Worm (Caenorhabditis elegans) whole organism, L4 larva: ENCODE results near the gene D1086.12.
"Not testable (repeated sequence)": the region's sequence is repeated elsewhere in the genome, so short reads cannot be mapped to it uniquely, and the experiment has no call there.

ENCODE experiments used
- D1046.2 ChIP-seq: fragments of 200-800 bp; sonication (Bioruptor generic); IDR thresholded peaks from 2 replicates; pipeline ENCODE4 v1.3.6; 2022; ENCODE audit warnings: missing genetic modification characterization, missing compliant biosample characterization
- F37D6.2 ChIP-seq: sonication (generic microtip); optimal IDR thresholded peaks from 2 replicates; lab custom pipeline; 2016; ENCODE audit warnings: mild to moderate bottlenecking, missing genetic modification characterization, missing compliant biosample characterization
- F44E2.7 ChIP-seq: fragments of 200-800 bp; sonication (Bioruptor generic); IDR thresholded peaks from 2 replicates; pipeline ENCODE4 v2.1.2; 2022; ENCODE audit warnings: missing genetic modification characterization, missing compliant biosample characterization
- Y105C5A.15 ChIP-seq: fragments of 200-800 bp; sonication (Bioruptor generic); IDR thresholded peaks from 2 replicates; pipeline ENCODE4 v1.3.6; 2022; ENCODE audit warnings: missing genetic modification characterization, missing compliant biosample characterization
- ZK337.2 ChIP-seq: fragments of 200-800 bp; sonication (Bioruptor generic); IDR thresholded peaks from 2 replicates; pipeline ENCODE4 v1.3.6; 2022; ENCODE audit warnings: missing genetic modification reagents, missing genetic modification characterization, missing compliant biosample characterization
- ceh-32 ChIP-seq: sonication (generic microtip); optimal IDR thresholded peaks from 2 replicates; lab custom pipeline; 2016; ENCODE audit warnings: mild to moderate bottlenecking, missing genetic modification characterization, missing compliant biosample characterization; ENCODE audit not compliant: poor library complexity
- ceh-44 ChIP-seq: fragments of 200-800 bp; sonication (Bioruptor generic); IDR thresholded peaks from 2 replicates; pipeline ENCODE4 v1.3.6; 2022; ENCODE audit warnings: missing genetic modification reagents, missing genetic modification characterization, missing compliant biosample characterization
- ceh-82 ChIP-seq: sonication (generic microtip); optimal IDR thresholded peaks from 2 replicates; lab custom pipeline; 2017; ENCODE audit warnings: missing biosample characterization, missing genetic modification characterization
- cey-2 ChIP-seq: sonication (generic microtip); optimal IDR thresholded peaks from 3 replicates; lab custom pipeline; 2017; ENCODE audit warnings: missing genetic modification characterization, mild to moderate bottlenecking, missing compliant biosample characterization, antibody characterized with exemption, borderline replicate concordance; ENCODE audit not compliant: insufficient read depth
- daf-12 ChIP-seq: fragments of 150-350 bp; optimal IDR thresholded peaks from 2 replicates; lab custom pipeline; 2014; ENCODE audit warnings: missing biosample characterization, missing genetic modification reagents, missing genetic modification characterization
- dmd-9 ChIP-seq: fragments of 200-800 bp; sonication (Bioruptor generic); IDR thresholded peaks from 2 replicates; pipeline ENCODE4 v1.3.6; 2022; ENCODE audit warnings: missing genetic modification reagents, missing genetic modification characterization, missing compliant biosample characterization
- gei-8 ChIP-seq: fragments of 200-800 bp; sonication (Bioruptor generic); optimal IDR thresholded peaks from 2 replicates; lab custom pipeline; 2018; ENCODE audit warnings: mild to moderate bottlenecking, missing genetic modification characterization, missing compliant biosample characterization
- hlh-30 ChIP-seq: sonication (generic microtip); optimal IDR thresholded peaks from 2 replicates; lab custom pipeline; 2017; ENCODE audit warnings: antibody characterized with exemption, mild to moderate bottlenecking, missing genetic modification characterization, missing compliant biosample characterization; ENCODE audit not compliant: insufficient read depth
- hmg-1.1 ChIP-seq: fragments of 200-800 bp; sonication (Bioruptor generic); IDR thresholded peaks from 2 replicates; pipeline ENCODE4 v1.3.6; 2022; ENCODE audit warnings: missing genetic modification reagents, missing genetic modification characterization, missing compliant biosample characterization
- jun-1 ChIP-seq: fragments of 150-350 bp; optimal IDR thresholded peaks from 2 replicates; lab custom pipeline; 2014; ENCODE audit warnings: missing biosample characterization, missing genetic modification reagents, missing genetic modification characterization
- lin-1 ChIP-seq: fragments of 200-800 bp; sonication (Bioruptor generic); IDR thresholded peaks from 2 replicates; pipeline ENCODE4 v1.3.6; 2022; ENCODE audit warnings: missing genetic modification reagents, missing genetic modification characterization, missing compliant biosample characterization
- lin-13 ChIP-seq: fragments of 150-350 bp; optimal IDR thresholded peaks from 2 replicates; lab custom pipeline; 2014; ENCODE audit warnings: missing biosample characterization, missing genetic modification reagents, missing genetic modification characterization
- lin-15B ChIP-seq: fragments of 150-350 bp; sonication (generic microtip); optimal IDR thresholded peaks from 3 replicates; lab custom pipeline; 2014; ENCODE audit warnings: missing biosample characterization, missing genetic modification characterization
- lsy-2 ChIP-seq, 2 experiments: fragments of 150-350 bp in 1 of 2; sonication (generic microtip) in 1 of 2; optimal IDR thresholded peaks; 2 replicates each; lab custom pipeline; 2014 to 2017; ENCODE audit warnings: missing biosample characterization in 2 of 2, missing genetic modification characterization in 2 of 2
- madf-9 ChIP-seq: fragments of 200-800 bp; sonication (Bioruptor generic); conservative IDR thresholded peaks from 2 replicates; pipeline ENCODE4 v1.3.6; 2022; ENCODE audit warnings: missing genetic modification reagents, missing genetic modification characterization, missing compliant biosample characterization
- mdt-29 ChIP-seq: fragments of 200-800 bp; sonication (Bioruptor generic); IDR thresholded peaks from 2 replicates; pipeline ENCODE4 v1.3.6; 2022; ENCODE audit warnings: missing genetic modification reagents, missing genetic modification characterization, missing compliant biosample characterization
- mes-2 ChIP-seq: sonication (generic microtip); optimal IDR thresholded peaks from 2 replicates; lab custom pipeline; 2016; ENCODE audit warnings: missing genotype, mild to moderate bottlenecking, missing genetic modification characterization, missing compliant biosample characterization; ENCODE audit not compliant: poor library complexity, severe bottlenecking
- nhr-10 ChIP-seq: fragments of 150-350 bp; optimal IDR thresholded peaks from 2 replicates; lab custom pipeline; 2014; ENCODE audit warnings: missing biosample characterization, missing genetic modification characterization
- nhr-102 ChIP-seq: sonication (generic microtip); optimal IDR thresholded peaks from 2 replicates; lab custom pipeline; 2016; ENCODE audit warnings: mild to moderate bottlenecking, missing genetic modification characterization, moderate library complexity, missing compliant biosample characterization
- nhr-25 ChIP-seq: sonication (generic microtip); optimal IDR thresholded peaks from 2 replicates; lab custom pipeline; 2017; ENCODE audit warnings: missing genetic modification characterization, mild to moderate bottlenecking, missing compliant biosample characterization, antibody characterized with exemption, moderate library complexity, borderline replicate concordance; ENCODE audit not compliant: insufficient read depth
- nhr-6 ChIP-seq: fragments of 150-350 bp; optimal IDR thresholded peaks from 2 replicates; lab custom pipeline; 2014; ENCODE audit warnings: missing biosample characterization, missing genetic modification characterization
- pha-4 ChIP-seq, 2 experiments: fragments of 150-350 bp in 1 of 2; fragments of 200-800 bp in 1 of 2; sonication (Bioruptor generic) in 1 of 2; IDR thresholded peaks in 1 of 2; optimal IDR thresholded peaks in 1 of 2; 2 replicates each; pipeline versions ENCODE4 v1.3.6 to Lab custom; 2014 to 2022; ENCODE audit warnings: missing genetic modification characterization in 2 of 2, missing genetic modification reagents in 2 of 2, missing biosample characterization in 1 of 2, missing compliant biosample characterization in 1 of 2
- rbr-2 ChIP-seq: sonication (generic microtip); optimal IDR thresholded peaks from 2 replicates; lab custom pipeline; 2016; ENCODE audit warnings: missing genotype, missing genetic modification characterization, missing compliant biosample characterization
- saeg-2 ChIP-seq: fragments of 200-800 bp; sonication (Bioruptor generic); IDR thresholded peaks from 2 replicates; pipeline ENCODE4 v1.3.6; 2022; ENCODE audit warnings: missing genetic modification reagents, missing genetic modification characterization, missing compliant biosample characterization
- set-16 ChIP-seq: fragments of 200-800 bp; sonication (Bioruptor generic); IDR thresholded peaks from 2 replicates; pipeline ENCODE4 v1.3.6; 2022; ENCODE audit warnings: missing genetic modification reagents, missing genetic modification characterization, missing compliant biosample characterization
- skn-1 ChIP-seq: fragments of 150-350 bp; optimal IDR thresholded peaks from 2 replicates; lab custom pipeline; 2014; ENCODE audit warnings: missing biosample characterization, missing genetic modification characterization
- snpc-1.2 ChIP-seq: fragments of 200-800 bp; sonication (Bioruptor generic); IDR thresholded peaks from 2 replicates; pipeline ENCODE4 v1.3.6; 2022; ENCODE audit warnings: missing genetic modification reagents, missing genetic modification characterization, missing compliant biosample characterization
- spr-3 ChIP-seq: fragments of 200-800 bp; sonication (Bioruptor generic); optimal IDR thresholded peaks from 2 replicates; lab custom pipeline; 2018; ENCODE audit warnings: mild to moderate bottlenecking, missing genetic modification characterization, missing compliant biosample characterization
- tag-97 ChIP-seq: fragments of 200-800 bp; sonication (Bioruptor generic); IDR thresholded peaks from 2 replicates; pipeline ENCODE4 v1.3.6; 2022; ENCODE audit warnings: missing genetic modification characterization, missing compliant biosample characterization
- tra-1 ChIP-seq: fragments of 200-800 bp; sonication (Bioruptor generic); IDR thresholded peaks from 2 replicates; pipeline ENCODE4 v1.3.6; 2022; ENCODE audit warnings: missing genetic modification reagents, missing genetic modification characterization, missing compliant biosample characterization
- unc-130 ChIP-seq: sonication (generic microtip); optimal IDR thresholded peaks from 2 replicates; lab custom pipeline; 2016; ENCODE audit warnings: missing genetic modification reagents, missing genetic modification characterization, missing compliant biosample characterization
- unc-62 ChIP-seq, 3 experiments: fragments of 150-350 bp in 1 of 3; sonication (generic microtip); optimal IDR thresholded peaks in 2 of 3; peaks in 1 of 3; 1 replicate in 1 of 3; 2 replicates in 2 of 3; lab custom pipeline; 2014 to 2017; ENCODE audit warnings: missing biosample characterization in 3 of 3, missing genetic modification characterization in 3 of 3, missing genetic modification reagents in 3 of 3, missing genotype in 1 of 3
- zfp-3 ChIP-seq: fragments of 200-800 bp; sonication (Bioruptor generic); conservative IDR thresholded peaks from 2 replicates; pipeline ENCODE4 v1.3.6; 2022; ENCODE audit warnings: missing genetic modification reagents, missing genetic modification characterization, missing compliant biosample characterization
- zip-11 ChIP-seq: fragments of 200-800 bp; sonication (Bioruptor generic); IDR thresholded peaks from 2 replicates; pipeline ENCODE4 v1.3.6; 2022; ENCODE audit warnings: missing genetic modification characterization, missing compliant biosample characterization
- zip-2 ChIP-seq: fragments of 150-350 bp; optimal IDR thresholded peaks from 2 replicates; lab custom pipeline; 2014; ENCODE audit warnings: missing biosample characterization, missing genetic modification characterization

Gene D1086.12

DNA sequence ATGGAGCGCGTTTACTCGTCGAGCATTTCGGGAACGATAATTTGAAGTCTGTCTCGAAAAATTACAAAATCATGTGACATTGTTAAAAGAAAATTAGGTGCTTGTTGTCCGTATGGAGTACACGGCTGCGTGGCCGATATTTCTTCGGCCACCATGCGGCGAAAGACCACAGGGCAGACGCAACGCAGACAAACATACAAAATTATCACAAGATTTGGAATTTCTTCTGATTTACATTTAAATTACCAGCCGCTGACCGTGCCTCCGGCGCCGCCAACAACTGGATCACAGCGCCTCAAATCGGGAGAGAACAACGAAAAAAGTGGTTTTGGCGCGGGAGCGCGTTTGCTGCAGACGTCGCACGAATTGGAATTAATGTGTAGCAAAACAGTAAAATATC, 45.9 kb upstream of the D1086.12 start (continued):
- TF ChIP-seq lin-13 (GFP tag; lab: Kevin White, UChicago) (peak; percentile 80), Y105C5A.15 (GFP tag; lab: Robert Waterston, UW) (peak; percentile 89; the same call in 1 of the 2 replicates), gei-8 (GFP tag; lab: Kevin White, UChicago) (peak; percentile 53), snpc-1.2 (0 out of 2 replicates have a peak, but pooled peaks have one; percentile 41), jun-1 (tag; lab: Kevin White, UChicago) (peak; percentile 39), zip-2 (tag; lab: Kevin White, UChicago) (peak; percentile 69), unc-130 (GFP tag; lab: Kevin White, UChicago) (peak; percentile 81), tra-1 (GFP tag; lab: Robert Waterston, UW) (peak; percentile 98), cey-2 (tag; lab: Kevin White, UChicago) (peak; percentile 1), spr-3 (GFP tag; lab: Kevin White, UChicago) (peak; percentile 57), unc-62 (GFP tag; optimal IDR thresholded peaks at IDR 0.05 in 1 of 2; lab: Kevin White, UChicago) (peak in 1 of 2 experiments; percentile 99), mes-2 (tag; lab: Kevin White, UChicago) (peak; percentile 100), hmg-1.1 (GFP tag; lab: Robert Waterston, UW) (peak; percentile 92), nhr-25 (tag; lab: Kevin White, UChicago) (peak; percentile 55), set-16 (peak; percentile 78), saeg-2 (GFP tag; lab: Robert Waterston, UW) (peak; percentile 95), F44E2.7 (GFP tag; lab: Robert Waterston, UW) (peak; percentile 86), skn-1 (tag; lab: Kevin White, UChicago) (peak; percentile 51), pha-4 (GFP tag; IDR thresholded peaks at IDR 0.05; lab: Robert Waterston, UW) (peak; percentile 96), ceh-32 (tag; lab: Kevin White, UChicago) (peak; percentile 59), dmd-9 (GFP tag; lab: Robert Waterston, UW) (peak; percentile 99), hlh-30 (tag; lab: Kevin White, UChicago) (peak; percentile 98), madf-9 (GFP tag; lab: Robert Waterston, UW) (peak; percentile 97), nhr-10 (peak; percentile 35), lsy-2 (tag; optimal IDR thresholded peaks at IDR 0.05; lab: Kevin White, UChicago) (peak; percentile 42 to 93), nhr-6 (tag; lab: Kevin White, UChicago) (peak; percentile 87), tag-97 (GFP tag; lab: Robert Waterston, UW) (peak; percentile 93), D1046.2 (GFP tag; lab: Robert Waterston, UW) (peak; percentile 96), ZK337.2 (GFP tag; lab: Robert Waterston, UW) (peak; percentile 99), rbr-2 (peak; percentile 92), ceh-44 (peak; percentile 96), zfp-3 (GFP tag; lab: Robert Waterston, UW) (peak; percentile 96), F37D6.2 (tag; lab: Kevin White, UChicago) (peak; percentile 91), lin-15B (tag; lab: Kevin White, UChicago) (peak; percentile 14)
- not testable (repeated sequence) for TF ChIP-seq unc-62, pha-4 (tag; optimal IDR thresholded peaks at IDR 0.05; lab: Kevin White, UChicago)

DNA sequence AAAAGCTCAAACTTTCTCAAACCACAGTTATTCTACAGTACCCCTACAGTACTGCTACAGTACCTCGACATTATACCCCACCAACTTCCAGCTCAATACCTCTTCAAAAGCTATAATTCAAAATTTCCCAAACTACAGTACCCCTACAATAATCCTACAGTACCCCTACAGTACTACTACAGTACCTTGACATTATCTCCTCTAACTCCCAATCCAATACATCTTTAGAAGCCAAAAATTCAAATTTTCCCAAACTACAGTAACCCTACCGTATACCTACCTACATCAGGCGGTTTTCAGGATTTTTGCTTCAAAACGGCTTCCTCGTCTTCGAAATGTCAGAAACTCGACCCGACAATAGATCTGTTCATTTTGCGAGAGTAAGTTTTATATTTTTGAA, 43.4 kb upstream of the D1086.12 start, which contains the start of gene F58D12.3:
Gene F58D12.3 (plus strand): TSS at position 301 of the 400 bp plus-strand sequence.
- TF ChIP-seq lin-1 (GFP tag; lab: Robert Waterston, UW) (no peak), daf-12 (tag; lab: Kevin White, UChicago) (no peak), mdt-29 (GFP tag; lab: Robert Waterston, UW) (no peak), snpc-1.2 (no peak), ceh-82 (no peak), zip-11 (no peak), unc-62 (GFP tag; optimal IDR thresholded peaks at IDR 0.05 in 1 of 2; lab: Kevin White, UChicago) (peak in 1 of 2 experiments; percentile 32), unc-62 (tag; optimal IDR thresholded peaks at IDR 0.05; lab: Kevin White, UChicago) (no peak), nhr-102 (tag; lab: Kevin White, UChicago) (no peak)
